Fruit fly (Drosophila melanogaster): ENCODE measurements around the gene CG2955.

The CG2955 gene

DNA sequence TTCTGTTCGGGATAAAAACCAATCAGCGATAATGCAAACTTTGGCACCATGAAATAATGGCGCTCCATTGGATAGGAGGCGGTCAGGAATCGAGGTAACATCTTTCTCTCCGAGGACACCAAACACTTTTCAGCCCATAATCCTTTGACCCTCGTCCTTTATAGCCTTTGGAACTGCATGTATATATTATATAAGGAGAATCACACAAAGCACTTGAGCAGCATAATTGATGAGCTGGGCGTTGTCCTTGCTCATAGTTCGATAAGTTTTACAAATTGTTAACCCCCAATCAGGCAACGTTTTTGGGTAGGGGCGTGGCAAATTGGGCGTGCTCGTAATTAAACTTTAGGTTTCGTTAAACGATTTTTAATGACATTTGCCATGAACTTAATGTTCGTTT is 17.0 kb downstream of the CG2955 start, which contains the start of gene Or24a:
Gene Or24a (minus strand): TSS at position 101 of the 400 bp plus-strand sequence.
- TF ChIP-seq cnc (optimal IDR thresholded peaks at IDR 0.05) (no peak), tj (GFP tag; optimal IDR thresholded peaks at IDR 0.05) (no peak), Clk (GFP tag; optimal IDR thresholded peaks at IDR 0.05) (no peak), CG7045 (GFP tag; optimal IDR thresholded peaks at IDR 0.05) (no peak), CG11617 (GFP tag; optimal IDR thresholded peaks at IDR 0.05) (no peak), ovo (GFP tag; optimal IDR thresholded peaks at IDR 0.05) (no peak), Hr96 (GFP tag; optimal IDR thresholded peaks at IDR 0.05) (no peak), CG5204 (GFP tag; optimal IDR thresholded peaks at IDR 0.05) (no peak), Mnt (GFP tag; optimal IDR thresholded peaks at IDR 0.05) (no peak), CG14711 (tag; optimal IDR thresholded peaks at IDR 0.05) (no peak), CG12768 (GFP tag; optimal IDR thresholded peaks at IDR 0.05) (no peak), kay (GFP tag; ENCODE audit: borderline replicate concordance) (no peak), CG1620 (GFP tag; optimal IDR thresholded peaks at IDR 0.05) (no peak), cic (GFP tag; optimal IDR thresholded peaks at IDR 0.05) (no peak), toe (GFP tag; optimal IDR thresholded peaks at IDR 0.05) (no peak), bab1 (GFP tag; optimal IDR thresholded peaks at IDR 0.05) (no peak)

DNA sequence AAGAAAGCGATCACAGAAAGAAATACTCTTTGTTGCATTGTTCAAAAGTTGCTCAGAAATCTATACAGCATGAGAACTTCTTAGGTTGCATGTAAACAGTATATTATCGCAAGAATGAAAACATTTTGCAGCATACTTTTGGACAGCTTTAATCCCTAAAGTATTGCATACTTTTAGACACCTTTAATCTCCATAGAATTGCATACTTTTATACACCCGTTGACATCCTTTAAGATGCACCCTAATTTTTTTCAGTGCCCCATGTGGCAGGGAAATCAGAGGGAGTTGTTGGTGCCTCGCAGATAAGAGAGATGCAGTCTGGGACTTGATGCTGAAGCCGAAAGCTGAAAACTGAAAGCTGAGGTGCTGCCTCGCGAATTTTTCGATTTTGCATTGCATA is 30.3 kb downstream of the CG2955 start:
- TF ChIP-seq CG5204 (GFP tag; optimal IDR thresholded peaks at IDR 0.05) (no peak), CG1620 (GFP tag; optimal IDR thresholded peaks at IDR 0.05) (no peak)

DNA sequence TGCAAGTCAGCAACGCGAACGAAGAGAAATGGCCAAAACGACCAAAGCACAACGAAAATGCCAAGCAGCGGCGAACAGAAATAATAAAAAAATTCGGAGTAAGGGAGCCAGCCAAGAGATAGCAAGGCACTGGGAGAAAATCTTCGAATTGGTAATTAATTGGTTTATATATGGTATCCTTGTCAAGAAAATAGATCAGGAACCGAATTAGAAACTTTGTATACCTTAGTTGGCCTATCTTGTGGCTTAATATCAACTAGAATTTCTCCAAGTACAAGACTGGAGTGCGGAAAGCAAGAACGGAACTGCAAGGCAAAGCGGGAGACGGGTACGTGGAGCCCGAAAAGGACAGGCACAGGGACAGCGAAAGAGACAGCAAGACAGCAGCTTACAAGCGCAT is 30.9 kb downstream of the CG2955 start:
- TF ChIP-seq CG7101 (tag; optimal IDR thresholded peaks at IDR 0.05): no peak
- TF ChIP-seq kay (GFP tag; ENCODE audit: borderline replicate concordance): no peak
- TF ChIP-seq toe (GFP tag; optimal IDR thresholded peaks at IDR 0.05): no peak

DNA sequence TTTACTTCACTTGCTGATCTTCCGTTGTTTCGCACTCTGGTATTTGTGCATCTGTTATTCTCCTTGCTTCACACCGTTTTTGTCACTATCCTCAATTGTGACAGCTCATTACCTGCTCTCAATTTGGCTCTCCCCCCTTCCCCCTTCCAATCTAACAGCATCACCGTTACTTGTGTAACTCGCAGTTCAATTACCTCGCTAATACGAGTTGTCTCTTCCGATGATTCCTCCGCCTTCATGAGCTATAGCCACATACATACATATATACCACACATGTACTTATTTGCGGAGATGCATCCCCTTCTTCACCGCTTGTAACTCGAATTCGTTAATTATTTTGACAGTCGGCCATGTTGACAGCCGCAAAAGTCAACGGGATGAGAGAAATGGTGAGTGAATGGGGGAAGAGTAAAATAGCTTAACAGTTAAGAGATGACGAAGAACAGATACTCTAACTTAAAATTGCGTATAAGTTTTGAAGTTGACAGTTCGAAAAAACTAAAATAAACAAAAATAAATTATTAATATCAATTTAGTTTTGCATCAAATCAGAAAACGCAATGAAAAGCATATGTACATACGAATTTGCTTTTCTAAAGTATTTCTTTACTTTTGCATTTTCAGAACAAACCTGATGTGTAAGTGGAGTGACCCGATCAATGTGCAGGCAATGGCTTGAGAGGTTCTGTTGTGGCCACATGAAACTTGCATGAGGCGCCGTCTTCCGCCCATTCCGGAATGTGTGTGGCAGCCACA is 36.4 kb downstream of the CG2955 start:
- TF ChIP-seq ovo (GFP tag; optimal IDR thresholded peaks at IDR 0.05): peak; percentile 40
- no peak for TF ChIP-seq CG1620 (GFP tag; optimal IDR thresholded peaks at IDR 0.05)
- peak; percentile 18 for TF ChIP-seq CG7101 (tag; optimal IDR thresholded peaks at IDR 0.05)
- TF ChIP-seq bab1 (GFP tag; optimal IDR thresholded peaks at IDR 0.05): peak; percentile 15
- TF ChIP-seq pad (GFP tag; optimal IDR thresholded peaks at IDR 0.05): peak; percentile 95

DNA sequence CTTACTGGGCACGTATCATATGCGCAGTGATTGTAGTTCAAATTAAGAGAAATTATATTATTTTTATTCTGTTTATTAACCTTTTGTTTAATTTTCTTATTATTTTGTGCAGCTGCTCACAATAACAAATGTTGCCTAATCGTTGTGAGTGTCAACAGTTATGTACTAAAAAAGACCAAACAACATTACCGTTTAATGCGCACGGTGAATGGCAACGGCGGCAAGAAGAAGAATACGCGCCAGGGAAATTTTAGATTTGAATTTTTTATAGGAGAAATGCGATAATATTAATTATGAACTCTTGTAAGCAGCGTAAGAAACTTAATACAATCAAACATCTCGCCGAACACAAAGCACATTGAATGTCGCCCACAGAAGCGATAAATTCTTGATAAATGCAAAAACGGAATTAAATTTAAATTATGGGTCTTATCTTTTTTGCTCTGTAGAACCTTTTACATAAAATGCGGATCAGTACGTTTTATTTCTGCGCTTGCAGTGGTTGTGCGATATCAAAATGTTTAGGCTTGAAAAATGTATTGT is 38.6 kb downstream of the CG2955 start, which contains the start of the genes Tbcc and lectin-24Db:
Gene Tbcc (minus strand): TSS at position 163 of the 543 bp plus-strand sequence.
Gene lectin-24Db (plus strand): TSS at position 493 of the 543 bp plus-strand sequence.
- TF ChIP-seq pad (GFP tag; optimal IDR thresholded peaks at IDR 0.05): no peak
- TF ChIP-seq Mnt (GFP tag; optimal IDR thresholded peaks at IDR 0.05): peak; percentile 21
- TF ChIP-seq ovo (GFP tag; optimal IDR thresholded peaks at IDR 0.05): peak; percentile 60
- peak; percentile 92 for TF ChIP-seq kay (GFP tag; ENCODE audit: borderline replicate concordance)

DNA sequence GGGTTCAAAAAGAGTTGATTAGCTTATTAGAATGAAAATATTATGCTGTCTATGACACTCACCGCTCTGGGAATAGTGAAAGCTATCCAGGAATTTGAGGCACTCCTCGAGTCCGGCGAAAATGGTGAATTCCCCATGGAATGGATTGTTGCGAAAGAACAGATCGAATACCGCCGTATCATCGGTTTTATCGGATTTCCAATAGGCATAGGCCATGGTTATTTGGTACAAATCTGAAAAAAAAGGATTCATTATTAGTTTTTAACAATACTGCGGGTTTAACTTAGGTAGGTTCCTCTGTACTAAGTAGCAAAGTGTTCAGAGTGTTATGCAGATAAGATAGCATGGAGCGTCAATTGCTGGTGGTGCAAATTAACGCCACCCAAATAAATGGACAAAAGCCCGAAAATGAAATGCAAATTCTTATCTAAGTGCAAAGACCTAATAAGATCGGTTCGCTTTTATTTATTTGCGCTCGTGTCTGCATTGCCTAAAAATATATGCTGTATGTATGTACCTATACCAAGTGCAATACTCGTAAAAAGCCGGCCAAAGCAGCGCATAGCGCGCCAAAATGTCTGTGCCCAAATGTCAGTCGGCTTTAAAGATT is 46.7 kb downstream of the CG2955 start:
- TF ChIP-seq Crg-1 (GFP tag; optimal IDR thresholded peaks at IDR 0.05) (no peak), CG12768 (GFP tag; optimal IDR thresholded peaks at IDR 0.05) (no peak), CG5204 (GFP tag; optimal IDR thresholded peaks at IDR 0.05) (no peak), CG1620 (GFP tag; optimal IDR thresholded peaks at IDR 0.05) (no peak)

DNA sequence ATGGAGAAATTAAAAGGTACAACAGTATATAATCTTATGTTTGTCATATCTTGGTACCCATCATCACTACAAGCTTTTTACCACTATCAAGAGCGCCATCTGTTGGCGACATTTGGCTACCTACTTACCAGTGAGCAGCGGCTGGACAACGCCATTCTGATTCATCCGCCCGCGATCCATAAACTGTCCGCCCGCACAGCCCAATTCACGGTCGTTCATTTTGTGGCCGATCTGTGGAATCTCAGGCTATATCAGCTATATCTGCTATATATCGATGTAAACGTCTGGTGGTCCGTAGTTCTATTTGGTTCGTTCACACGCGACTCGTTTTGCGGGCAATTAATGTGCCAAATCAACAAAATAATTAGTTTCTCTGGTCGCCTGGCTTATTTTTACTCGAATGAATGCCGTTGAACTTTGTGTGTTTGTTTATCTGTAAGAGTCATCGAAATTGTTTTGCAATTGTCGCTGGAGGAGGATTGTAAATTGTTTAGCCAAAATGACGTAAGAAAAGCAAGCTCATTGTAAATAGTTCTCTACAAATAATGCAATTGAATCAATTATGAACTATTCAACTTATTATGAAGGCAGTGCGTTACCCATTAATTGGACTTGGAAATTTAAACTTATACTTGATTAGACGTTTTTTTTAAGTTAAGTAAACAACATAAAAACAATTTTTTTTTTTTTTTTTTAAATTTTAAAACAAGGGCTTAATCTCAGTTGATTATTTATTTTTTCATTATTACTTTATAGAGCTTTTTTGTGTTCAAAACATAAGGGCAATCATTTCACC is 47.5 kb downstream of the CG2955 start:
- TF ChIP-seq pad (GFP tag; optimal IDR thresholded peaks at IDR 0.05) (no peak), CG7101 (tag; optimal IDR thresholded peaks at IDR 0.05) (no peak), tj (GFP tag; optimal IDR thresholded peaks at IDR 0.05) (peak; percentile 81), bab1 (GFP tag; optimal IDR thresholded peaks at IDR 0.05) (no peak), CG7045 (GFP tag; optimal IDR thresholded peaks at IDR 0.05) (no peak), CG1620 (GFP tag; optimal IDR thresholded peaks at IDR 0.05) (no peak), CG14711 (tag; optimal IDR thresholded peaks at IDR 0.05) (peak; percentile 13), toe (GFP tag; optimal IDR thresholded peaks at IDR 0.05) (no peak), kay (GFP tag; ENCODE audit: borderline replicate concordance) (peak; percentile 95), CG12768 (GFP tag; optimal IDR thresholded peaks at IDR 0.05) (no peak), CG33017 (tag; optimal IDR thresholded peaks at IDR 0.05) (peak; percentile 15), CG5204 (GFP tag; optimal IDR thresholded peaks at IDR 0.05) (no peak), cnc (optimal IDR thresholded peaks at IDR 0.05) (no peak), cic (GFP tag; optimal IDR thresholded peaks at IDR 0.05) (peak; percentile 24), Mnt (GFP tag; optimal IDR thresholded peaks at IDR 0.05) (no peak), ovo (GFP tag; optimal IDR thresholded peaks at IDR 0.05) (no peak), Clk (GFP tag; optimal IDR thresholded peaks at IDR 0.05) (no peak), CG11617 (GFP tag; optimal IDR thresholded peaks at IDR 0.05) (no peak), Hr96 (GFP tag; optimal IDR thresholded peaks at IDR 0.05) (no peak), Crg-1 (GFP tag; optimal IDR thresholded peaks at IDR 0.05) (no peak)
